Fruit fly (Drosophila melanogaster): Measurements from ENCODE around the gene CG33922.

Gene CG33922

DNA sequence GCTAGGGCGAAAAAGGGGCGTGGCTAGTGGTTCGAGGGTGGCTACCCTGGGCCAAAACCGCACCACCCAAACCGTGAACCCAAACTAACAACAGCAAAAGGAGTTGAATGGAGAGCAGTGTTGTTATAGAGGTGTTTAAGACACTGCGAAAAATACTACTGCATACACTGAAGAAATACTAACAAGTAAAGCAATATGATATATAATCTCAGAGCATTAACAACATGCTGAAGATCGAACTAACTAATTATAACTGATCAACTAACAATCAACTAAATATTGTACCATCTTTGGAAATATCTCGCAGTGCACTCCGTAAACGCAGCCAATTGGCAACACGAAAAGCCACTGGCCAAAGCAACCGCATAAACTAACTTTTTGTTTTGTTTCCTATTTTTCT lies 49.6 kb upstream of the CG33922 start (continued):
- TF ChIP-seq Blimp-1 (GFP tag; optimal IDR thresholded peaks at IDR 0.05) (peak; percentile 20), CG4328 (GFP tag; optimal IDR thresholded peaks at IDR 0.05) (no peak), CG13296 (GFP tag; optimal IDR thresholded peaks at IDR 0.05) (no peak), Oli (tag; optimal IDR thresholded peaks at IDR 0.05) (peak; percentile 5), ttk (GFP tag; IDR thresholded peaks at IDR 0.05) (no peak), stwl (tag; optimal IDR thresholded peaks at IDR 0.05) (no peak), sc (optimal IDR thresholded peaks at IDR 0.05) (no peak), sc (GFP tag; optimal IDR thresholded peaks at IDR 0.05) (no peak), ash1 (GFP tag; optimal IDR thresholded peaks at IDR 0.05) (no peak), CG12391 (tag; optimal IDR thresholded peaks at IDR 0.05) (peak; percentile 1), Ets65A (GFP tag) (peak; percentile 88), Adf1 (GFP tag; IDR thresholded peaks at IDR 0.05) (no peak), CG2120 (GFP tag; optimal IDR thresholded peaks at IDR 0.05) (no peak), esg (GFP tag; conservative IDR thresholded peaks at IDR 0.05) (0 out of 2 replicates have a peak, but pooled peaks have one; percentile 6), CG8388 (GFP tag; optimal IDR thresholded peaks at IDR 0.05) (peak; percentile 14), exex (tag; optimal IDR thresholded peaks at IDR 0.05) (no peak)

dm6 chr2L:1390271-1390670 lies 46.3 kb upstream of the CG33922 start:
- TF ChIP-seq MTF-1 (GFP tag; optimal IDR thresholded peaks at IDR 0.05; ENCODE audit: borderline replicate concordance) = no peak
- 0 out of 4 replicates have a peak, but pooled peaks have one; percentile 30 for TF ChIP-seq chinmo (GFP tag; IDR thresholded peaks at IDR 0.05; ENCODE audit: partially characterized antibody)
- TF ChIP-seq nerfin-1 (tag; optimal IDR thresholded peaks at IDR 0.05) = peak; percentile 96
- no peak for TF ChIP-seq B-H1 (GFP tag; IDR thresholded peaks at IDR 0.05)
- TF ChIP-seq gsb-n (tag; optimal IDR thresholded peaks at IDR 0.05) = peak; percentile 26
- TF ChIP-seq seq (GFP tag; IDR thresholded peaks at IDR 0.05) = no peak
- no peak for TF ChIP-seq abd-A (tag; optimal IDR thresholded peaks at IDR 0.05)
- TF ChIP-seq ind (GFP tag; optimal IDR thresholded peaks at IDR 0.05) = no peak
- peak; percentile 80 for TF ChIP-seq pros (GFP tag; optimal IDR thresholded peaks at IDR 0.05)
- TF ChIP-seq sd (tag; optimal IDR thresholded peaks at IDR 0.05) = peak; percentile 9
- TF ChIP-seq Usf (GFP tag; optimal IDR thresholded peaks at IDR 0.05) = no peak
- TF ChIP-seq CG4854 (GFP tag; optimal IDR thresholded peaks at IDR 0.05) = no peak
- no peak for TF ChIP-seq Poxn (GFP tag; IDR thresholded peaks at IDR 0.05)

DNA sequence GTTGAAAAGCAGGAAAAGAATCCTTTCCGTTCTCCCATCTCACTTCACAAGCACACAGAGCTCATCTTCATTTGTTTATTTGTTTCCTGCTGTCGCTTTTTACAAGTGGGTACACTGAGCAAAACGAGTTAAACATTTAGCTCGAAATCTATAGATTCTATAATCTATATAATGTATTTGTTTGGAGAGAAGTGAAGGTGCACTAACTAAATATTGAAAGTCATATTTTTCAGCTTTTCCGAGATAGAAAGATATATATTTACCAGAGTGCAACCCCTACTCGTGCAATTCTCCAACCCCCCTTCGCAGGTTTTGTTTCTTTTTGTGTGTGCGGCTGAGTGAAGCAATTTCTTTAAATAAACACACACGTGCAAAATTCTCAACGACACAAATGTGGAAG lies 43.8 kb upstream of the CG33922 start:
- TF ChIP-seq CG17361 (GFP tag; IDR thresholded peaks at IDR 0.05) = 0 out of 3 replicates have a peak, but pooled peaks have one; percentile 9
- TF ChIP-seq Drgx (GFP tag; IDR thresholded peaks at IDR 0.05) = 0 out of 2 replicates have a peak, but pooled peaks have one; percentile 29
- TF ChIP-seq zf30C (GFP tag; optimal IDR thresholded peaks at IDR 0.05) = peak; percentile 33
- TF ChIP-seq nerfin-1 (tag; optimal IDR thresholded peaks at IDR 0.05) = peak; percentile 27
- TF ChIP-seq sens (GFP tag) = no peak
- peak; percentile 53 for TF ChIP-seq Ets65A (GFP tag)
- no peak for TF ChIP-seq Max (GFP tag; optimal IDR thresholded peaks at IDR 0.05)
- TF ChIP-seq bsh (GFP tag; optimal IDR thresholded peaks at IDR 0.05) = peak in 1 of 2 experiments; percentile 27

- peak; percentile 6 for TF ChIP-seq Ssrp (tag; optimal IDR thresholded peaks at IDR 0.05)
- no peak for TF ChIP-seq Nf-YC (tag; optimal IDR thresholded peaks at IDR 0.05)
- TF ChIP-seq CG17361 (GFP tag; IDR thresholded peaks at IDR 0.05) = peak; percentile 47; the same call in 1 of the 3 replicates
- no peak for TF ChIP-seq CG17802 (tag; optimal IDR thresholded peaks at IDR 0.05)
- no peak for TF ChIP-seq CG4617 (GFP tag; optimal IDR thresholded peaks at IDR 0.05; ENCODE audit: borderline replicate concordance)
- no peak for TF ChIP-seq seq (GFP tag; IDR thresholded peaks at IDR 0.05)
- TF ChIP-seq CG33213 (GFP tag; optimal IDR thresholded peaks at IDR 0.05) = no peak
- no peak for TF ChIP-seq Ravus (GFP tag; IDR thresholded peaks at IDR 0.05)
- peak; percentile 74 for TF ChIP-seq Ets65A (GFP tag)
- no peak for TF ChIP-seq CG10462 (GFP tag; optimal IDR thresholded peaks at IDR 0.05)
- no peak for TF ChIP-seq prd (optimal IDR thresholded peaks at IDR 0.05)
- TF ChIP-seq prd (GFP tag; IDR thresholded peaks at IDR 0.05) = no peak
Observed at dm6 chr2L:1386512-1386911, 42.5 kb upstream of the CG33922 start.

All from whole organism, embryonic.